Worm (Caenorhabditis elegans) whole organism, midembryonic: Measurements from ENCODE around the gene R05F9.11.
"Not testable (repeated sequence)": the region's sequence is repeated elsewhere in the genome, so short reads cannot be mapped to it uniquely, and the experiment has no call there.

Source experiments
- T22C8.4 ChIP-seq: fragments of 200-800 bp; sonication (Bioruptor generic); IDR thresholded peaks from 2 replicates; pipeline ENCODE4 v1.3.6; 2022; ENCODE audit warnings: missing genetic modification characterization, missing compliant biosample characterization
- cog-1 ChIP-seq: sonication (generic microtip); optimal IDR thresholded peaks from 2 replicates; lab custom pipeline; 2016; ENCODE audit warnings: missing genetic modification characterization, missing compliant biosample characterization
- flt-1 ChIP-seq: fragments of 200-800 bp; sonication (Bioruptor generic); IDR thresholded peaks from 2 replicates; pipeline ENCODE4 v1.3.6; 2022; ENCODE audit warnings: missing genetic modification characterization, missing compliant biosample characterization
- klf-2 ChIP-seq: fragments of 200-800 bp; sonication (Bioruptor generic); conservative IDR thresholded peaks from 2 replicates; pipeline ENCODE4 v1.3.6; 2022; ENCODE audit warnings: missing genetic modification reagents, missing genetic modification characterization, missing compliant biosample characterization
- med-1 ChIP-seq: sonication (generic microtip); optimal IDR thresholded peaks from 2 replicates; lab custom pipeline; 2017; ENCODE audit warnings: missing genetic modification characterization, mild to moderate bottlenecking, missing compliant biosample characterization, antibody characterized with exemption, missing genetic modification reagents; ENCODE audit not compliant: insufficient read depth
- ref-1 ChIP-seq: fragments of 200-800 bp; sonication (Bioruptor generic); conservative IDR thresholded peaks from 2 replicates; pipeline ENCODE4 v1.3.6; 2022; ENCODE audit warnings: missing genetic modification reagents, missing genetic modification characterization, missing compliant biosample characterization
- tab-1 ChIP-seq: fragments of 200-800 bp; sonication (Bioruptor generic); IDR thresholded peaks from 2 replicates; pipeline ENCODE4 v1.3.6; 2022; ENCODE audit warnings: missing genetic modification characterization, missing compliant biosample characterization
- ztf-23 ChIP-seq: fragments of 200-800 bp; sonication (Bioruptor generic); IDR thresholded peaks from 2 replicates; pipeline ENCODE4 v1.3.6; 2022; ENCODE audit warnings: missing genetic modification reagents, missing genetic modification characterization, missing compliant biosample characterization
- ztf-29 ChIP-seq: fragments of 200-800 bp; sonication (Bioruptor generic); IDR thresholded peaks from 2 replicates; pipeline ENCODE4 v1.3.6; 2022; ENCODE audit warnings: missing genetic modification reagents, missing genetic modification characterization, missing compliant biosample characterization

Gene R05F9.11

DNA sequence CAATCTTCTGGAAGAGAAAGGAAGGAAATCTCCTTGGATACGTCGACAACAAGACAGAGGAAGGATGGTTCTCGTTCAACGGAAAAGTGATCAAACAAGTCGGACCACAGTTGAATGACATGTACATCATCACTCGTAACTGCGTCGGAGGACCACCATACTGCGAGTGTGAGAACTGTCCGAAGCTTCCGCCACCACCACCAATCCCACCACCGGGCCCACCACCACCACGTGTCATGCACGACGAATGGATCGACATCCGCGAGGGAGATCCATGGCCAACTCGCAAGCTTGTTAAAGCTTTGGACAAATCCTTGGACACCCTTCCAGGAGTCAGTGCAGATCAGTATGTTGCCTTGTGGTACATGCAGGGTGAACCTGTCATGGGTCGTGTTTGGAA lies 17.3 kb upstream of the R05F9.11 start:
- TF ChIP-seq ztf-23 (GFP tag; lab: Robert Waterston, UW), result 0 out of 2 replicates have a peak, but pooled peaks have one; percentile 25
- no peak for TF ChIP-seq cog-1

DNA sequence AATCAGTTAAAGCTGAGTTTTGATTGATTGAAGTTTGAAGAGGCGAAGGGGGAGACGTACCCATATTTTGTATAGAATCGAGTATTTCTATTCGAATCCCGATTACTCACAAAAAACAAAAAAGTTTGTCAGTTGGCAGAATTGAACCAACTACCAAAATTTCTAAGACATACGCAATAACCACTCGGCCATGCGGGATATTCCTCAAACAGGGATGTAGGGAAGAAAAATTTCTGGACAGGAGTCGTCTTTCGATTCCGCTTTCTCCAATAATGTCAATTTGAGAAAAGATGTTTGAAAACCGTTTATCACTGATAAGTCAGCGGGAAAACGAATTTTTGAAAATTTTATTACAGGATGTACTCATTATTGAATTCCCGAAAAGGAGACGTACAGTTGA lies 14.3 kb upstream of the R05F9.11 start:
- TF ChIP-seq flt-1 (peak; percentile 75), tab-1 (GFP tag; lab: Robert Waterston, UW) (peak; percentile 77; the same call in 1 of the 2 replicates), ref-1 (GFP tag; lab: Robert Waterston, UW) (peak; percentile 49; the same call in 1 of the 2 replicates)

DNA sequence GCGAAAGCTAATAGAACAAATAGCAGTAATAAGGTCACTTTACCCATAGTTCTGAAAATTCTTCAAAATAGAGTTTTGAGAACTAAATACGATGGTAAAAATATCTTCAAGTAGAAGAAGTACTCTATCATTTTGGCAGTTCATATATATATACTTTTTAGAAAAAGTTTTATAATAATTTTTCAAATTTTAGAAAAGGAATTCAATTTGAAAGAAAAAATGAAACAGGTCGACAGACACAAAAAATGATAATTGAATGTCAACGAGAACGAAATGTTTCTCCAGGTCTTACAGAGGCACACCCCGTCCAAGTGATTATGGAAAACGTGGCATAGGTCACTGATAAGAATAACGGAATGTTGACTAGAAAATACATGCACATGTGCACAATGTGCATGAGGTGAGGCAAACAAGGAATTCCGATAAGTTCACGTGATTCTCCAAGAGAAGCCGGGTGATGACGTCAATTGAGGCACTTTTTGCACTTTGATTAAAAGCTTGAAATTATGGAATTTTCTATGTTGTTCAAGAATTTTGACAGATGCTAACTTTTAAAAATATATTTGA lies 11.3 kb upstream of the R05F9.11 start, which contains the start of gene aagr-2:
TSS of gene aagr-2 (minus strand) at position 51 of the 567 bp plus-strand sequence.
- TF ChIP-seq ref-1 (GFP tag; lab: Robert Waterston, UW) (no peak), ztf-23 (GFP tag; lab: Robert Waterston, UW) (no peak), T22C8.4 (GFP tag; lab: Robert Waterston, UW) (no peak), ztf-29 (GFP tag; lab: Robert Waterston, UW) (no peak), flt-1 (no peak), klf-2 (no peak), cog-1 (no peak), med-1 (GFP tag; lab: Kevin White, UChicago) (no peak), tab-1 (GFP tag; lab: Robert Waterston, UW) (no peak)

DNA sequence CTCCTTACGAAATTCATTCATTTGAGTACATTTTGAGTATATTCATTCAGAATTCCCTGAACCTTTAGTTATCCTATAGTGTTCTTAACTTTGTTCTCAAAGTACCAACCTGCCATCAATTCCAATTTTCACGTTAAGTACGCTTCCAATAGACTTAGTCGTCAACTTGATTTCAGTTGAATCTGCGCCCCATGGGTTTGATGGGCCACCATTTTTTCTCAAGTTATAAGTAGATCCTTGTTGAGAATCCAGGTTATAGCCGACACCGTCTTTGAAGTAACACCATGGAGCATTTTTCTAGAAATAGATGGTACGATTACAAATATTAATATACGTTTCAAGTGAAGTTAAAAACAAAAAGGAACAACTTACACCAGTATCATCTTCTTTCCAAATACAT lies 10.7 kb upstream of the R05F9.11 start:
- TF ChIP-seq med-1 (GFP tag; lab: Kevin White, UChicago) (no peak), cog-1 (no peak), ztf-29 (GFP tag; lab: Robert Waterston, UW) (no peak), ref-1 (GFP tag; lab: Robert Waterston, UW) (no peak), ztf-23 (GFP tag; lab: Robert Waterston, UW) (no peak), tab-1 (GFP tag; lab: Robert Waterston, UW) (no peak), T22C8.4 (GFP tag; lab: Robert Waterston, UW) (no peak), flt-1 (no peak), klf-2 (no peak)

DNA sequence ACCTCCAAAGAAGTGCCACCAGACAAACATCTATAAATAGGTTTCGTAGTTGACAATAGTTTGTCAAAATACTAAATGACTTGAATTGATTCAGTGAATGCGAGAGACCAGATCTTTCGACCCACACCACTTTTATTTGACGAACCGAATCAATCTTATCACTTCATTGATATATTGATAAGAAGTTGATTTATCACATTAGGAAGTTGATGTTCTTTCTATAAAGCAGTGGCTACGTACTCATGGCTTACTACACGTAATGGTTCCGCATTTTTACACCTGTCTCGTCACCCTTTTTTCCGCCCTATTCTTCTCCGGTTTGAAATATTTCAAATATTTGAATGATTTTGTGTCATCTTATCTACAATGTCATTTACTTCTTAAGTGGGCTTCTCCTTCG lies 6.6 kb upstream of the R05F9.11 start:
- TF ChIP-seq med-1 (GFP tag; lab: Kevin White, UChicago) (no peak), T22C8.4 (GFP tag; lab: Robert Waterston, UW) (no peak), flt-1 (no peak), ref-1 (GFP tag; lab: Robert Waterston, UW) (no peak), ztf-29 (GFP tag; lab: Robert Waterston, UW) (no peak), tab-1 (GFP tag; lab: Robert Waterston, UW) (no peak), cog-1 (no peak), ztf-23 (GFP tag; lab: Robert Waterston, UW) (no peak)

DNA sequence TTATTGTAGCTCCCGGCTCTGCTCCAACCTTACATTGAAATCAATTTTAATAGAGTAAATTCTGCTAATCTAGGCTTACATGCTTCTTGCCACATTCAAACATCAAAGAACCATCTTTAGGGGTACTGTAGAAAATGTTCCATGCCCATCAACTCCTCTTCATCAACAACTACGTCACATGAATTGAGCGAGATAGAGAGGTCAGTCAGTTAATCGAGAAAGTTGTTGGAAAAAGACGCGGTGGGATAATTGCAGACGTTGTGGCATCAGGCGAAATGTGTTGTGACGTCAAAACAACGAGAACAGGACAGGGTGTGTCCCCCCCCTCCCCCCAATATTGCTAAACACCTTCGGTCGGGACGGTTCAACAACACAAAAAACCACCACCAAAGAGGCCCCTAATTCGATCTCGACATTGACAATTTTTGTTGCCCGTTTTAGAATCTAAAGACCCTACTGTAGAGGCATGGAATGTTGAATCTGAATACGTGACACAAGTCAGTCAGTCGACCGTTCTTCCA lies 4.5 kb upstream of the R05F9.11 start:
- TF ChIP-seq ref-1 (GFP tag; lab: Robert Waterston, UW) (no peak), med-1 (GFP tag; lab: Kevin White, UChicago) (no peak), ztf-23 (GFP tag; lab: Robert Waterston, UW) (no peak), tab-1 (GFP tag; lab: Robert Waterston, UW) (no peak), cog-1 (no peak), flt-1 (no peak), klf-2 (no peak), ztf-29 (GFP tag; lab: Robert Waterston, UW) (no peak), T22C8.4 (GFP tag; lab: Robert Waterston, UW) (no peak)

DNA sequence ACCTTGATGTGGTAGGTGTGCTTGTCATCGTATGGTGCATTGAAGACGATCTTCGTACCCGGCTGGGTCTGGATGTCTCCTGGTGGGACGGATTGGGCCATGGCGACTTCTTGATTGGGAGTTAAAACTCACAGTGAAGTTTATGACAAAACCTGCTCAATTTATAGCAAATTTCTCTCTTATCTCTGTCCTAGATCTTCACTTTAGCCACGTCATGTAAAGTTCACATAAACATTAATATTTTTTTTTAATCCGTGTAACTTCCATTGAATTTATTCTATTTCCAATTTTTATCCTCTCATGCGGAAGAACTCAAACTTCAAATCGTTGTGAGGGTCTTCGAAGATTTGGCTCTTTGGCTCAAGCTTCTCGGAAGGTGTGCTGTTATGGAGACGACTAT lies 2.4 kb upstream of the R05F9.11 start, which contains the start of gene msp-31:
TSS of gene msp-31 (minus strand) at position 101 of the 400 bp plus-strand sequence.
- not testable (repeated sequence) for TF ChIP-seq tab-1 (GFP tag; lab: Robert Waterston, UW); ztf-29 (GFP tag; lab: Robert Waterston, UW); klf-2

DNA sequence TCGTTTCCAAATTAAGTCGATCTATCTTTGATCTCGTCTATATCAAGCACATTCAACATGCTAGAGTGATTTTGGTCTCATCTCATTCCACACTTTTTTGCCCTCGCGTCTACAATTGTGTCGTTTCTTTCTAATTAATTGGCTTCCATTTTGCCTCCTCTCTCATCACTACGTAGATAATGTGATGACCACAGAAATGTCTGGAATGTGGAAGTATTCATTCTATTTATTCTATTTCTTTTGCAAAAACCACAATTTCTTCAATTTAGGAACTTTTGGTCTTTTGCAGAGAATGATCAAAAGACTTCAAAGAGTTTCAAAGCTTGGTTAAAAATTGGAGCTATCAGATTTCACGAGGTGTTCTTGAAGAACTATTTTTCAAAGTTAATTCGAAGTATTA lies 1.6 kb upstream of the R05F9.11 start:
- TF ChIP-seq ztf-29 (GFP tag; lab: Robert Waterston, UW) (no peak), med-1 (GFP tag; lab: Kevin White, UChicago) (no peak), flt-1 (no peak), tab-1 (GFP tag; lab: Robert Waterston, UW) (no peak), klf-2 (no peak), ztf-23 (GFP tag; lab: Robert Waterston, UW) (no peak), ref-1 (GFP tag; lab: Robert Waterston, UW) (no peak), T22C8.4 (GFP tag; lab: Robert Waterston, UW) (no peak), cog-1 (no peak)

DNA sequence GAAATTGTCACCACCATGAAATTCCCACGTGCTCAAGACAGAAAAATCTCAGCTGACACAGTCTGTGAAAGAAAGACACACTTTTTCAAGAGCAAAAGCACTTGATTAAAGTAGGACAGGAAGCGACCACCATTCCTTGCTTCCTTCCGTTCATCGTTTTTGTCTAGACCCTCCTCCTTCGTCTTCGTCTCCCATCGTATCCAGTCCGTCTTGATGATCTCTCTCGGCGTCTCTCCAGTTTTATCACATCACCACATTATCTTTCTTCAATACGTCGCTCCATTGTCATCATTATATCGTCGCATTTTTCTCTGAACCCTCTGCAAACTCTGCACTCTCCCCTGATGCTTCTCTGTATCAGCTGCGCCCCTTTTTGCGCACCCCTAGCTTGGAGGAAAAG lies 5.9 kb downstream of the R05F9.11 start:
- TF ChIP-seq klf-2 (no peak), ztf-29 (GFP tag; lab: Robert Waterston, UW) (no peak), T22C8.4 (GFP tag; lab: Robert Waterston, UW) (no peak), ref-1 (GFP tag; lab: Robert Waterston, UW) (no peak), flt-1 (no peak), tab-1 (GFP tag; lab: Robert Waterston, UW) (no peak), ztf-23 (GFP tag; lab: Robert Waterston, UW) (no peak), med-1 (GFP tag; lab: Kevin White, UChicago) (no peak), cog-1 (no peak)

DNA sequence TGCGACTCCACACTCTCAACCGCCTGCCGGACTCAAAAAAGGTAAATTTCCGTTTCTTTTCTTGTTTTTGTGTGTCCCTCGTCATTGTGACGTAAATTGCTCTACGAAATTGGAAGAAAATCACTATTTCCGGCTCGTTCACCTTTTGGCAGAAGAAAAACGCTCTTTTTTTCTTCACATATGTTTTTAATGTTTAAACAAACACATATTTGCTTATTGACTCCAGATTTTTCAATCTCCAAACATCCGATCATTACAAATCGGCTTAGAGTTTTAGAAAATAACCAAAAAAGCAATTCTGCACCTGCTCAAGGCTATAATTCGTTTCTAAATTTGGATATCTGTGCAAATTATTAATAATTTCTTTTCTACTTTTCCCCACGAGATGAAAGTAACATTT lies 8.1 kb downstream of the R05F9.11 start:
- TF ChIP-seq ztf-23 (GFP tag; lab: Robert Waterston, UW) (no peak), klf-2 (no peak), ref-1 (GFP tag; lab: Robert Waterston, UW) (no peak), flt-1 (no peak), T22C8.4 (GFP tag; lab: Robert Waterston, UW) (no peak), med-1 (GFP tag; lab: Kevin White, UChicago) (no peak), tab-1 (GFP tag; lab: Robert Waterston, UW) (no peak)
